Worm (Caenorhabditis elegans) whole organism, L2 larva: ENCODE results near the gene sdz-21.

Experiments
- C34F6.9 ChIP-seq: fragments of 150-350 bp; optimal IDR thresholded peaks from 2 replicates; lab custom pipeline; 2014; ENCODE audit warnings: missing biosample characterization, missing genetic modification characterization
- F13H6.1 ChIP-seq: sonication (generic microtip); optimal IDR thresholded peaks from 2 replicates; lab custom pipeline; 2016; ENCODE audit warnings: missing genetic modification characterization, missing compliant biosample characterization
- R02D3.7 ChIP-seq: fragments of 150-350 bp; optimal IDR thresholded peaks from 2 replicates; lab custom pipeline; 2014; ENCODE audit warnings: missing biosample characterization, missing genetic modification characterization
- Y55F3AM.14 ChIP-seq: fragments of 200-800 bp; sonication (Bioruptor generic); optimal IDR thresholded peaks from 2 replicates; lab custom pipeline; 2018; ENCODE audit warnings: mild to moderate bottlenecking, missing genetic modification characterization, missing compliant biosample characterization
- ZK546.5 ChIP-seq: sonication (generic microtip); optimal IDR thresholded peaks from 2 replicates; lab custom pipeline; 2017; ENCODE audit warnings: missing biosample characterization, missing genetic modification characterization
- aly-2 ChIP-seq: fragments of 150-350 bp; optimal IDR thresholded peaks from 2 replicates; lab custom pipeline; 2014; ENCODE audit warnings: missing biosample characterization, missing genetic modification characterization
- ama-1 ChIP-seq: fragments of 150-350 bp; optimal IDR thresholded peaks from 2 replicates; lab custom pipeline; 2018; ENCODE audit warnings: inconsistent platforms
- blmp-1 ChIP-seq: sonication (generic microtip); optimal IDR thresholded peaks from 2 replicates; lab custom pipeline; 2017; ENCODE audit warnings: missing genetic modification characterization, mild to moderate bottlenecking, missing compliant biosample characterization, antibody characterized with exemption, moderate library complexity; ENCODE audit not compliant: insufficient read depth
- ceh-16 ChIP-seq: fragments of 150-350 bp; optimal IDR thresholded peaks from 2 replicates; lab custom pipeline; 2014; ENCODE audit warnings: missing biosample characterization, missing genetic modification characterization
- ceh-82 ChIP-seq: fragments of 150-350 bp; optimal IDR thresholded peaks from 2 replicates; lab custom pipeline; 2014; ENCODE audit warnings: missing biosample characterization, missing genetic modification characterization
- crh-2 ChIP-seq: sonication (generic microtip); optimal IDR thresholded peaks from 2 replicates; lab custom pipeline; 2017; ENCODE audit warnings: missing biosample characterization, missing genetic modification characterization
- dmd-4 ChIP-seq: sonication (generic microtip); optimal IDR thresholded peaks from 2 replicates; lab custom pipeline; 2017; ENCODE audit warnings: missing biosample characterization, missing genetic modification characterization
- elt-1 ChIP-seq: fragments of 150-350 bp; optimal IDR thresholded peaks from 2 replicates; lab custom pipeline; 2014; ENCODE audit warnings: missing biosample characterization, missing genetic modification characterization
- elt-3 ChIP-seq: sonication (generic microtip); optimal IDR thresholded peaks from 2 replicates; lab custom pipeline; 2017; ENCODE audit warnings: missing biosample characterization, missing genetic modification characterization
- fos-1 ChIP-seq: fragments of 150-350 bp; optimal IDR thresholded peaks from 2 replicates; lab custom pipeline; 2014; ENCODE audit warnings: missing biosample characterization, missing genetic modification characterization
- gmeb-1 ChIP-seq: fragments of 150-350 bp; optimal IDR thresholded peaks from 2 replicates; lab custom pipeline; 2014; ENCODE audit warnings: missing biosample characterization, missing genetic modification characterization
- lin-11 ChIP-seq: fragments of 150-350 bp; sonication (generic microtip); optimal IDR thresholded peaks from 2 replicates; lab custom pipeline; 2014; ENCODE audit warnings: missing biosample characterization, missing genetic modification characterization, inconsistent platforms, mixed read lengths
- lin-13 ChIP-seq: fragments of 150-350 bp; optimal IDR thresholded peaks from 2 replicates; lab custom pipeline; 2014; ENCODE audit warnings: missing biosample characterization, missing genetic modification reagents, missing genetic modification characterization
- lin-39 ChIP-seq: fragments of 150-350 bp; optimal IDR thresholded peaks from 2 replicates; lab custom pipeline; 2014; ENCODE audit warnings: missing biosample characterization, missing genetic modification reagents, missing genetic modification characterization
- lsy-2 ChIP-seq, 2 experiments: fragments of 150-350 bp in 1 of 2; sonication (generic microtip) in 1 of 2; optimal IDR thresholded peaks; 2 replicates each; lab custom pipeline; 2014 to 2017; ENCODE audit warnings: missing biosample characterization in 2 of 2, missing genetic modification characterization in 2 of 2
- mab-5 ChIP-seq: fragments of 150-350 bp; optimal IDR thresholded peaks from 2 replicates; lab custom pipeline; 2014; ENCODE audit warnings: missing biosample characterization, missing genetic modification characterization
- mbf-1 ChIP-seq: sonication (generic microtip); optimal IDR thresholded peaks from 2 replicates; lab custom pipeline; 2017; ENCODE audit warnings: missing biosample characterization, missing genetic modification characterization
- mdl-1 ChIP-seq, 2 experiments: fragments of 150-350 bp in 1 of 2; sonication (generic microtip) in 1 of 2; optimal IDR thresholded peaks; 2 replicates each; lab custom pipeline; 2017; ENCODE audit warnings: missing biosample characterization in 2 of 2, missing genetic modification characterization in 2 of 2
- nhr-10 ChIP-seq: sonication (generic microtip); optimal IDR thresholded peaks from 2 replicates; lab custom pipeline; 2017; ENCODE audit warnings: missing biosample characterization, missing genetic modification characterization
- nhr-11 ChIP-seq: fragments of 150-350 bp; optimal IDR thresholded peaks from 2 replicates; lab custom pipeline; 2014; ENCODE audit warnings: missing biosample characterization, missing genetic modification characterization
- nhr-12 ChIP-seq: fragments of 150-350 bp; optimal IDR thresholded peaks from 2 replicates; lab custom pipeline; 2014; ENCODE audit warnings: missing biosample characterization, missing genetic modification characterization
- nhr-129 ChIP-seq: fragments of 150-350 bp; optimal IDR thresholded peaks from 2 replicates; lab custom pipeline; 2014; ENCODE audit warnings: missing biosample characterization, missing genetic modification characterization
- nhr-21 ChIP-seq: fragments of 150-350 bp; optimal IDR thresholded peaks from 2 replicates; lab custom pipeline; 2014; ENCODE audit warnings: missing biosample characterization, missing genetic modification characterization
- nhr-23 ChIP-seq: fragments of 150-350 bp; optimal IDR thresholded peaks from 2 replicates; lab custom pipeline; 2014; ENCODE audit warnings: missing biosample characterization, missing genetic modification reagents, missing genetic modification characterization
- nhr-237 ChIP-seq: fragments of 150-350 bp; optimal IDR thresholded peaks from 2 replicates; lab custom pipeline; 2014; ENCODE audit warnings: missing biosample characterization, missing genetic modification characterization
- nhr-25 ChIP-seq: fragments of 150-350 bp; sonication (generic microtip); optimal IDR thresholded peaks from 3 replicates; lab custom pipeline; 2014; ENCODE audit warnings: missing biosample characterization, missing genetic modification characterization
- nhr-77 ChIP-seq: fragments of 150-350 bp; optimal IDR thresholded peaks from 2 replicates; lab custom pipeline; 2014; ENCODE audit warnings: missing biosample characterization, missing genetic modification characterization
- peb-1 ChIP-seq: fragments of 150-350 bp; optimal IDR thresholded peaks from 2 replicates; lab custom pipeline; 2014; ENCODE audit warnings: missing biosample characterization, missing genetic modification characterization
- sem-4 ChIP-seq: fragments of 150-350 bp; optimal IDR thresholded peaks from 2 replicates; lab custom pipeline; 2014; ENCODE audit warnings: missing biosample characterization, missing genetic modification reagents, missing genetic modification characterization
- skn-1 ChIP-seq: sonication (generic microtip); optimal IDR thresholded peaks from 2 replicates; lab custom pipeline; 2017; ENCODE audit warnings: missing biosample characterization, missing genetic modification characterization
- sma-3 ChIP-seq: sonication (generic microtip); optimal IDR thresholded peaks from 2 replicates; lab custom pipeline; 2016; ENCODE audit warnings: missing genetic modification reagents, missing genetic modification characterization, missing compliant biosample characterization
- sma-9 ChIP-seq, 2 experiments: fragments of 150-350 bp in 1 of 2; sonication (generic microtip) in 1 of 2; optimal IDR thresholded peaks; 2 replicates each; lab custom pipeline; 2014 to 2016; ENCODE audit warnings: missing genetic modification characterization in 2 of 2, mild to moderate bottlenecking in 1 of 2, missing biosample characterization in 1 of 2, missing compliant biosample characterization in 1 of 2, missing genetic modification reagents in 1 of 2, moderate library complexity in 1 of 2
- snpc-4 ChIP-seq: fragments of 150-350 bp; optimal IDR thresholded peaks from 2 replicates; lab custom pipeline; 2014; ENCODE audit warnings: missing biosample characterization, missing genetic modification characterization
- unc-39 ChIP-seq: fragments of 150-350 bp; optimal IDR thresholded peaks from 2 replicates; lab custom pipeline; 2014; ENCODE audit warnings: missing biosample characterization, missing genetic modification characterization
- unc-55 ChIP-seq: fragments of 150-350 bp; sonication (generic microtip); optimal IDR thresholded peaks from 3 replicates; lab custom pipeline; 2014; ENCODE audit warnings: missing biosample characterization, missing genetic modification reagents, missing genetic modification characterization
- unc-62 ChIP-seq: fragments of 150-350 bp; optimal IDR thresholded peaks from 2 replicates; lab custom pipeline; 2014; ENCODE audit warnings: missing biosample characterization, missing genetic modification reagents, missing genetic modification characterization
- zag-1 ChIP-seq: fragments of 150-350 bp; optimal IDR thresholded peaks from 2 replicates; lab custom pipeline; 2014; ENCODE audit warnings: missing biosample characterization, missing genetic modification characterization
- ztf-1 ChIP-seq: fragments of 200-800 bp; sonication (Bioruptor generic); conservative IDR thresholded peaks from 2 replicates; pipeline ENCODE4 v1.3.6; 2022; ENCODE audit warnings: missing genetic modification characterization, missing compliant biosample characterization
- ztf-11 ChIP-seq: sonication (generic microtip); optimal IDR thresholded peaks from 2 replicates; lab custom pipeline; 2017; ENCODE audit warnings: missing biosample characterization, missing genetic modification characterization

Gene sdz-21

DNA sequence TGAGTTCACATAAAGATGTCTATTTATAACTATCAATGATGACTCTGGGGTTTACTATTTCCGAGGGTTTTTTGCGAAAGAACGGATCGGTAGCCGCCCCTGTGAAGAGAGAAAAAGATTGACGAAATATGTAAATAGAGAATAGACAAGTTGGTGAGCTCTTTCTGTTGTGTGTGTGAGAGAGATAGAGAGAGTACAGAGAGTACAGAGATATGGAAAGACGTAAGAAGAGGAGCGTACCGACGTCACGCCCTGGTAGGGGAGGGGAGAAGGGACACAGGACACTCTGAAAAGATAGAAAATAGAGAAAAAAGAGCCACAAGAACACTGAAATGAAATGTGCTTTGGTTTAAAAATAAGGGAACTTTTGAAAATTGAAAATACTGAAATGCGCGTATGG, 31.4 kb upstream of the sdz-21 start (continued):
- no peak for TF ChIP-seq zag-1 (tag; lab: Kevin White, UChicago)
- TF ChIP-seq ceh-16 (tag; lab: Kevin White, UChicago), result no peak
- peak; percentile 10 for TF ChIP-seq lin-13 (GFP tag; lab: Kevin White, UChicago)
- no peak for TF ChIP-seq nhr-25
- no peak for TF ChIP-seq nhr-77 (tag; lab: Kevin White, UChicago)
- TF ChIP-seq nhr-237 (tag; lab: Kevin White, UChicago), result no peak
- no peak for TF ChIP-seq gmeb-1 (tag; lab: Kevin White, UChicago)
- TF ChIP-seq Y55F3AM.14 (GFP tag; lab: Kevin White, UChicago), result no peak
- TF ChIP-seq skn-1 (tag; lab: Kevin White, UChicago), result no peak
- TF ChIP-seq nhr-12, result no peak
- peak; percentile 24 for TF ChIP-seq sem-4
- TF ChIP-seq elt-3, result no peak
- TF ChIP-seq mab-5, result no peak
- TF ChIP-seq crh-2 (tag; lab: Kevin White, UChicago), result peak; percentile 69
- TF ChIP-seq lin-11 (tag; lab: Kevin White, UChicago), result no peak
- no peak for TF ChIP-seq unc-39 (tag; lab: Kevin White, UChicago)
- TF ChIP-seq nhr-23 (tag; lab: Kevin White, UChicago), result no peak
- no peak for TF ChIP-seq mbf-1 (tag; lab: Kevin White, UChicago)

DNA sequence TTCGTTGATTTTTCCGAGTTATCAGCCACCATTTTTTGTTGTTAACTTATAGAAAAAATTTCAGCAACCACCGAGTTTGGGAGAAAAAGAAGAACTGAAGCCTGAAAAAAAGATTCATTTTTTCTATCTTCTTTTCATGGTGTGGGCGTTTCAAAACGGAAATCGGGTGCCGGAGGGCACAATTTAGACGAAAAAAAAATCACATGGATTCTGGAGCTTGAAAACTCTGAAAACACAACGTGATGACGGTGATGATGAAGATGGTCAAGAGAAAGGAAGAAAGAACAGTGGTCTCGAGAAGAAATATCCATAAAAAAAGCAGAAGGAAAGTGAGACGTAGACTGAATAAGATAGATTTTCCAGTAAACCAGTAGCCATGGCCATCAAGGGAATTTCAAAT, 27.2 kb upstream of the sdz-21 start, which contains the start of gene rcan-1:
Gene rcan-1, minus strand, starts transcription at position 101 of the 400 bp plus-strand sequence.
- no peak for TF ChIP-seq elt-1 (tag; lab: Kevin White, UChicago)

DNA sequence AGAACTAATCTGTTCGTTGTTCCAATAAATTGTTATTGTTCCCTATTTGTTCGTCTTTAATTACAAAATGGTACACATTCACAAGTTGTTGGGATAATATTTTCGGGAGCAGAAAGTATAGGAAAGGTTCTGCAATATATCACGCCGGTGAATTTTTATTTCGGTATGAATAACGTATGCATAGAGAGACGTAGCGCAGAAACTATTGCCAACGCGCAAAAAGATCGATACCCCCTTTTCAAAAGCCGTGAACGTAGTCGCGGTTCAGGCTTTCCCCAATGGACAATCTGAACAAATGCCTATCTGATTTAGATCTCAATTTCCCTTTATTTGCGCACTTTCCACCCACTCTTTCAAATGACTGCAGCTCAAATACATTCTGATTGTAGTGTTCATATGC, 23.3 kb upstream of the sdz-21 start, which contains the start of gene pst-2:
Gene pst-2, plus strand, starts transcription at position 293 of the 400 bp plus-strand sequence.
- no peak for TF ChIP-seq sma-3 (GFP tag; lab: Kevin White, UChicago)
- no peak for TF ChIP-seq nhr-129 (tag; lab: Kevin White, UChicago)
- TF ChIP-seq ZK546.5 (tag; lab: Kevin White, UChicago), result no peak
- no peak for TF ChIP-seq elt-3
- TF ChIP-seq gmeb-1 (tag; lab: Kevin White, UChicago), result no peak
- no peak for TF ChIP-seq nhr-12
- no peak for TF ChIP-seq elt-1 (tag; lab: Kevin White, UChicago)
- no peak for TF ChIP-seq R02D3.7 (tag; lab: Kevin White, UChicago)
- TF ChIP-seq peb-1, result no peak
- TF ChIP-seq ztf-11 (tag; lab: Kevin White, UChicago), result no peak
- TF ChIP-seq, all 48 proteins: peak for 0

- TF ChIP-seq lin-11 (tag; lab: Kevin White, UChicago), result peak; percentile 98
- peak; percentile 96 for TF ChIP-seq ceh-82 (tag; lab: Kevin White, UChicago)
- no peak for TF ChIP-seq mbf-1 (tag; lab: Kevin White, UChicago)
- peak; percentile 94 for TF ChIP-seq snpc-4 (tag; lab: Kevin White, UChicago)
- TF ChIP-seq nhr-77 (tag; lab: Kevin White, UChicago), result peak; percentile 94
- peak; percentile 45 for TF ChIP-seq ztf-11 (tag; lab: Kevin White, UChicago)
- TF ChIP-seq nhr-10 (tag; lab: Kevin White, UChicago), result peak; percentile 90
- peak; percentile 73 for TF ChIP-seq nhr-11 (tag; lab: Kevin White, UChicago)
- TF ChIP-seq aly-2 (tag; lab: Kevin White, UChicago), result no peak
- TF ChIP-seq blmp-1 (tag; lab: Kevin White, UChicago), result peak; percentile 94
- no peak for TF ChIP-seq ztf-1 (GFP tag; lab: Robert Waterston, UW)
- no peak for TF ChIP-seq elt-1 (tag; lab: Kevin White, UChicago)
- peak; percentile 99 for TF ChIP-seq sem-4
- TF ChIP-seq R02D3.7 (tag; lab: Kevin White, UChicago), result peak; percentile 98
- peak; percentile 97 for TF ChIP-seq mab-5
- peak; percentile 99 for TF ChIP-seq fos-1
- peak; percentile 97 for TF ChIP-seq zag-1 (tag; lab: Kevin White, UChicago)
- TF ChIP-seq sma-3 (GFP tag; lab: Kevin White, UChicago), result peak; percentile 99
- TF ChIP-seq Y55F3AM.14 (GFP tag; lab: Kevin White, UChicago), result peak; percentile 85
- peak; percentile 99 for TF ChIP-seq crh-2 (tag; lab: Kevin White, UChicago)
- TF ChIP-seq unc-55, result peak; percentile 100
- peak; percentile 80 to 94 for TF ChIP-seq mdl-1 (tag; optimal IDR thresholded peaks at IDR 0.05; lab: Kevin White, UChicago)
- peak; percentile 91 for TF ChIP-seq ZK546.5 (tag; lab: Kevin White, UChicago)
- peak; percentile 88 for TF ChIP-seq ama-1
- TF ChIP-seq peb-1, result no peak
- TF ChIP-seq C34F6.9, result peak; percentile 99
- TF ChIP-seq dmd-4 (tag; lab: Kevin White, UChicago), result peak; percentile 79
- TF ChIP-seq ceh-16 (tag; lab: Kevin White, UChicago), result peak; percentile 94
- TF ChIP-seq gmeb-1 (tag; lab: Kevin White, UChicago), result peak; percentile 99
- peak; percentile 85 for TF ChIP-seq skn-1 (tag; lab: Kevin White, UChicago)
- TF ChIP-seq nhr-21 (tag; lab: Kevin White, UChicago), result peak; percentile 99
- TF ChIP-seq lin-13 (GFP tag; lab: Kevin White, UChicago), result peak; percentile 98
- peak; percentile 98 for TF ChIP-seq F13H6.1 (tag; lab: Kevin White, UChicago)
- TF ChIP-seq lin-39 (tag; lab: Kevin White, UChicago), result peak; percentile 85
- peak; percentile 99 for TF ChIP-seq sma-9 (GFP tag; optimal IDR thresholded peaks at IDR 0.05; lab: Kevin White, UChicago)
- TF ChIP-seq sma-9 (tag; optimal IDR thresholded peaks at IDR 0.05; lab: Kevin White, UChicago), result no peak
- TF ChIP-seq unc-39 (tag; lab: Kevin White, UChicago), result peak; percentile 62
- TF ChIP-seq nhr-12, result peak; percentile 69
- peak; percentile 84 for TF ChIP-seq unc-62 (GFP tag; lab: Kevin White, UChicago)
- TF ChIP-seq lsy-2 (tag; optimal IDR thresholded peaks at IDR 0.05; lab: Kevin White, UChicago), result peak; percentile 94 to 98
Observed at ce11 chrIII:5678935-5679334, 22.1 kb upstream of the sdz-21 start, which contains the start of the genes ska-3 and rps-12. Gene ska-3 (minus strand): TSS chrIII:5679005. Gene rps-12 (plus strand): TSS chrIII:5679298.
